Fruit fly (Drosophila melanogaster) whole organism, embryonic: Measurements from ENCODE around the gene CG43321.
A peak's percentile ranks its signal among the peaks of the same experiment; 100 is the strongest.

Experiments
- Abd-B ChIP-seq: fragments of 200-800 bp; sonication (Bioruptor generic); optimal IDR thresholded peaks from 2 replicates; lab custom pipeline; 2018; ENCODE audit warnings: missing biosample characterization, mild to moderate bottlenecking, missing genetic modification characterization, moderate library complexity
- Adf1 ChIP-seq: fragments of 200-800 bp; sonication (Bioruptor generic); IDR thresholded peaks from 2 replicates; pipeline ENCODE4 v1.3.6; 2022; ENCODE audit warnings: missing biosample characterization, missing genetic modification characterization
- B-H1 ChIP-seq: fragments of 200-800 bp; sonication (Bioruptor generic); IDR thresholded peaks from 3 replicates; pipeline ENCODE4 v1.3.6; 2022; ENCODE audit warnings: missing biosample characterization, missing genetic modification characterization
- Bgb ChIP-seq: fragments of 200-800 bp; sonication (Bioruptor generic); IDR thresholded peaks from 2 replicates; pipeline ENCODE4 v1.3.6; 2022; ENCODE audit warnings: missing biosample characterization, missing genetic modification characterization; ENCODE audit not compliant: partially characterized antibody
- CG10462 ChIP-seq: fragments of 200-800 bp; sonication (Bioruptor generic); optimal IDR thresholded peaks from 2 replicates; lab custom pipeline; 2016; ENCODE audit warnings: missing biosample characterization, missing genetic modification characterization
- CG12155 ChIP-seq: fragments of 200-800 bp; sonication (Bioruptor generic); optimal IDR thresholded peaks from 3 replicates; lab custom pipeline; 2016; ENCODE audit warnings: missing biosample characterization, missing genetic modification characterization
- CG12299 ChIP-seq: fragments of 200-800 bp; sonication (Bioruptor generic); optimal IDR thresholded peaks from 2 replicates; lab custom pipeline; 2018; ENCODE audit warnings: missing biosample characterization, mild to moderate bottlenecking, missing genetic modification characterization
- CG14667 ChIP-seq: fragments of 200-800 bp; sonication (Bioruptor generic); IDR thresholded peaks from 2 replicates; pipeline ENCODE4 v1.3.6; 2022; ENCODE audit warnings: missing biosample characterization, missing genetic modification characterization
- CG17186 ChIP-seq: fragments of 200-800 bp; sonication (Bioruptor generic); optimal IDR thresholded peaks from 3 replicates; lab custom pipeline; 2017; ENCODE audit warnings: missing biosample characterization, missing genetic modification reagents, missing genetic modification characterization
- CG17328 ChIP-seq: fragments of 200-800 bp; sonication (Bioruptor generic); IDR thresholded peaks from 2 replicates; pipeline ENCODE4 v1.3.6; 2022; ENCODE audit warnings: missing biosample characterization, missing genetic modification characterization
- CG17361 ChIP-seq: fragments of 200-800 bp; sonication (Bioruptor generic); IDR thresholded peaks from 3 replicates; pipeline ENCODE4 v1.3.6; 2022; ENCODE audit warnings: missing biosample characterization, missing genetic modification characterization
- CG18476 ChIP-seq: fragments of 200-800 bp; sonication (Bioruptor generic); optimal IDR thresholded peaks from 2 replicates; lab custom pipeline; 2016; ENCODE audit warnings: missing biosample characterization, mild to moderate bottlenecking, missing genetic modification characterization
- CG31224 ChIP-seq: fragments of 200-800 bp; sonication (Bioruptor generic); IDR thresholded peaks from 2 replicates; pipeline ENCODE4 v1.3.6; 2022; ENCODE audit warnings: missing biosample characterization, missing genetic modification characterization
- CG34376 ChIP-seq: fragments of 200-800 bp; sonication (Bioruptor generic); optimal IDR thresholded peaks from 2 replicates; lab custom pipeline; 2018; ENCODE audit warnings: missing biosample characterization, mild to moderate bottlenecking, missing genetic modification characterization
- CG4404 ChIP-seq: fragments of 200-800 bp; sonication (Bioruptor generic); IDR thresholded peaks from 2 replicates; pipeline ENCODE4 v1.3.6; 2022; ENCODE audit warnings: missing biosample characterization, missing genetic modification characterization
- CG7963 ChIP-seq: fragments of 200-800 bp; sonication (Bioruptor generic); IDR thresholded peaks from 3 replicates; pipeline ENCODE4 v1.3.6; 2022; ENCODE audit warnings: missing biosample characterization, missing genetic modification characterization; ENCODE audit not compliant: partially characterized antibody
- Dek ChIP-seq: fragments of 200-800 bp; sonication (Bioruptor generic); optimal IDR thresholded peaks from 3 replicates; lab custom pipeline; 2019; ENCODE audit warnings: missing biosample characterization, mild to moderate bottlenecking, missing genetic modification characterization, moderate library complexity
- Dip3 ChIP-seq: fragments of 200-800 bp; sonication (Bioruptor generic); optimal IDR thresholded peaks from 3 replicates; lab custom pipeline; 2016; ENCODE audit warnings: missing biosample characterization, missing genetic modification characterization
- Ets65A ChIP-seq: fragments of 200-800 bp; sonication (Bioruptor generic); peaks from one replicate; lab custom pipeline; 2016; ENCODE audit warnings: missing biosample characterization, missing genetic modification characterization
- Fer2 ChIP-seq: fragments of 200-800 bp; sonication (Bioruptor generic); optimal IDR thresholded peaks from 2 replicates; lab custom pipeline; 2018; ENCODE audit warnings: missing biosample characterization, mild to moderate bottlenecking, missing genetic modification characterization, moderate library complexity
- Hey ChIP-seq: fragments of 200-800 bp; sonication (Bioruptor generic); optimal IDR thresholded peaks from 3 replicates; lab custom pipeline; 2018; ENCODE audit warnings: missing biosample characterization, mild to moderate bottlenecking, missing genetic modification characterization
- Hr39 ChIP-seq: fragments of >200 bp; optimal IDR thresholded peaks from 2 replicates; lab custom pipeline; 2017
- Lpt ChIP-seq: fragments of >200 bp; optimal IDR thresholded peaks from 2 replicates; lab custom pipeline; 2018; ENCODE audit warnings: missing biosample characterization, missing genetic modification characterization
- Mad ChIP-seq: fragments of 200-800 bp; sonication (Bioruptor generic); optimal IDR thresholded peaks from 2 replicates; lab custom pipeline; 2016; ENCODE audit warnings: missing biosample characterization, missing genetic modification characterization
- Ptx1 ChIP-seq: fragments of 200-800 bp; sonication (Bioruptor generic); IDR thresholded peaks from 2 replicates; pipeline ENCODE4 v1.3.6; 2022; ENCODE audit warnings: missing biosample characterization, missing genetic modification characterization
- Ravus ChIP-seq: fragments of 200-800 bp; sonication (Bioruptor generic); IDR thresholded peaks from 2 replicates; pipeline ENCODE4 v1.3.6; 2022; ENCODE audit warnings: missing biosample characterization, missing genetic modification characterization
- Stat92E ChIP-seq, 3 experiments: fragments of >200 bp in 2 of 3; fragments of 200-800 bp in 1 of 3; sonication (Bioruptor generic) in 1 of 3; optimal IDR thresholded peaks; 2 replicates each; lab custom pipeline; 2017 to 2019; ENCODE audit warnings: missing biosample characterization in 3 of 3, missing genetic modification characterization in 3 of 3, mild to moderate bottlenecking in 1 of 3, moderate library complexity in 1 of 3
- bigmax ChIP-seq: fragments of 200-800 bp; sonication (Bioruptor generic); optimal IDR thresholded peaks from 2 replicates; lab custom pipeline; 2018; ENCODE audit warnings: missing biosample characterization, mild to moderate bottlenecking, missing genetic modification characterization
- caup ChIP-seq: fragments of 200-800 bp; sonication (Bioruptor generic); optimal IDR thresholded peaks from 3 replicates; lab custom pipeline; 2017; ENCODE audit warnings: missing biosample characterization, mild to moderate bottlenecking, missing genetic modification characterization, moderate library complexity; ENCODE audit not compliant: severe bottlenecking
- chinmo ChIP-seq: fragments of 200-800 bp; sonication (Bioruptor generic); IDR thresholded peaks from 4 replicates; pipeline ENCODE4 v1.3.6; 2022; ENCODE audit warnings: missing biosample characterization, missing genetic modification characterization; ENCODE audit not compliant: partially characterized antibody
- eve ChIP-seq, 2 experiments: fragments of >200 bp; optimal IDR thresholded peaks; 2 replicates each; lab custom pipeline; 2017; ENCODE audit warnings: missing biosample characterization in 2 of 2, missing genetic modification characterization in 2 of 2
- exex ChIP-seq: fragments of 200-800 bp; sonication (Bioruptor generic); optimal IDR thresholded peaks from 4 replicates; lab custom pipeline; 2018; ENCODE audit warnings: missing biosample characterization, mild to moderate bottlenecking, missing genetic modification characterization, moderate library complexity
- gem ChIP-seq: fragments of 200-800 bp; sonication (Bioruptor generic); optimal IDR thresholded peaks from 2 replicates; lab custom pipeline; 2019; ENCODE audit warnings: missing biosample characterization, mild to moderate bottlenecking, missing genetic modification characterization, moderate library complexity
- gfzf ChIP-seq: fragments of 200-800 bp; sonication (Bioruptor generic); optimal IDR thresholded peaks from 2 replicates; lab custom pipeline; 2016; ENCODE audit warnings: missing biosample characterization, mild to moderate bottlenecking, missing genetic modification characterization, moderate library complexity
- ham ChIP-seq: fragments of 200-800 bp; sonication (Bioruptor generic); IDR thresholded peaks from 2 replicates; pipeline ENCODE4 v1.3.6; 2022; ENCODE audit warnings: missing biosample characterization, missing genetic modification characterization
- kah ChIP-seq: fragments of 200-800 bp; sonication (Bioruptor generic); optimal IDR thresholded peaks from 2 replicates; lab custom pipeline; 2018; ENCODE audit warnings: missing biosample characterization, mild to moderate bottlenecking, missing genetic modification characterization
- lab ChIP-seq: fragments of 200-800 bp; sonication (Bioruptor generic); optimal IDR thresholded peaks from 3 replicates; lab custom pipeline; 2017; ENCODE audit warnings: missing biosample characterization, missing genetic modification characterization, mild to moderate bottlenecking, moderate library complexity, missing genetic modification reagents
- lov ChIP-seq, 2 experiments: fragments of 200-800 bp in 1 of 2; fragments of >200 bp in 1 of 2; sonication (Bioruptor generic) in 1 of 2; IDR thresholded peaks in 1 of 2; optimal IDR thresholded peaks in 1 of 2; 2 replicates in 1 of 2; 3 replicates in 1 of 2; pipeline versions ENCODE4 v1.3.6 to Lab custom; 2017 to 2022; ENCODE audit warnings: missing biosample characterization in 1 of 2, missing genetic modification characterization in 1 of 2
- onecut ChIP-seq: fragments of 200-800 bp; sonication (Bioruptor generic); IDR thresholded peaks from 2 replicates; pipeline ENCODE4 v1.3.6; 2022; ENCODE audit warnings: missing biosample characterization, missing genetic modification characterization
- otp ChIP-seq: fragments of 200-800 bp; sonication (Bioruptor generic); IDR thresholded peaks from 3 replicates; pipeline ENCODE4, ENCODE4 v1.3.6; 2022; ENCODE audit warnings: missing biosample characterization, missing genetic modification characterization
- pho ChIP-seq: fragments of 200-800 bp; sonication (Bioruptor generic); optimal IDR thresholded peaks from 2 replicates; lab custom pipeline; 2016; ENCODE audit warnings: missing biosample characterization, missing genetic modification characterization
- ranshi ChIP-seq: fragments of 200-800 bp; sonication (Bioruptor generic); IDR thresholded peaks from 2 replicates; pipeline ENCODE4 v1.3.6; 2022; ENCODE audit warnings: missing biosample characterization, missing genetic modification characterization
- slou ChIP-seq: fragments of 200-800 bp; sonication (Bioruptor generic); optimal IDR thresholded peaks from 3 replicates; lab custom pipeline; 2016; ENCODE audit warnings: missing biosample characterization, missing genetic modification characterization
- sna ChIP-seq: fragments of 200-800 bp; sonication (Bioruptor generic); IDR thresholded peaks from 2 replicates; pipeline ENCODE4 v1.3.6; 2022; ENCODE audit warnings: missing biosample characterization, missing genetic modification characterization; ENCODE audit not compliant: partially characterized antibody
- sob ChIP-seq: fragments of 200-800 bp; sonication (Bioruptor generic); IDR thresholded peaks from 2 replicates; pipeline ENCODE4 v1.3.6; 2022; ENCODE audit warnings: missing biosample characterization, missing genetic modification characterization
- stwl ChIP-seq: fragments of 200-800 bp; sonication (Bioruptor generic); optimal IDR thresholded peaks from 3 replicates; lab custom pipeline; 2018; ENCODE audit warnings: missing biosample characterization, mild to moderate bottlenecking, missing genetic modification characterization, moderate library complexity
- toy ChIP-seq: fragments of 200-800 bp; sonication (Bioruptor generic); IDR thresholded peaks from 2 replicates; pipeline ENCODE4 v1.3.6; 2022; ENCODE audit warnings: missing biosample characterization, missing genetic modification characterization
- zf30C ChIP-seq: fragments of 200-800 bp; sonication (Bioruptor generic); optimal IDR thresholded peaks from 3 replicates; lab custom pipeline; 2018; ENCODE audit warnings: missing biosample characterization, mild to moderate bottlenecking, missing genetic modification characterization

The CG43321 gene

DNA sequence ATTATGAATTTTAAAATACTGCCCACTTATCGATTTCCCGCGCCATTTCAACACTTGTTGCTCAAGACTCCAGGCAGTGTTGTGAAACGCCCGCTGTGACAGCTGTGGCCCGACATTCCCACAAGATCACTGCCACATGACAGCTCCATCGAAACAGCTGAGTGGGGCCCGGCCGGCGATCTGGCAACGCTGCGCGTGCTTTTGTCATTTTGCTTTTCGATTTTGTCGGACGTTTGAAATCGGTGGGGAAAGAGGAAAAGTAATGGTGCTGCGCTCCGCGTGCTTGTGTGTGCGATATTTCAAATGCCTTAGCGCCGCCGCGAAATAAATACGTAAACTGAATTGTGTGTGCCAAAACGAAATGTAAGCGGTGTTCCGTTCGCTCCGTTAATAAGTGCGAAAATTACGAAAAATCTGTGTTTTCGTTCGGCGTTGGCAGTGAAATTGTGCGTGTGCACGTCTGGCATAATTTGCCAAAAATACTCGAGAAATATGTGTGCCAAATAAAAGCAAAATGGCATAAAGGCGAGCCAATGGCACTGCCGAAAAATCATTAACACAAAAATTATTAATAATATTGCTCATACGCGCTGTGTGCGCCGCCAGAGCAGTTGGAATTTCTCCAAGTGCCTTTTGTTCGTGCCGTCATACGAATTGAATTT lies 30.2 kb downstream of the CG43321 start (continued):
- TF ChIP-seq Hey (tag; lab: Kevin White, UChicago) (peak; percentile 8), Hr39 (lab: Kevin White, UChicago) (no peak), ranshi (peak; percentile 49), CG18476 (GFP tag; lab: Kevin White, UChicago) (peak; percentile 15), caup (GFP tag; lab: Kevin White, UChicago) (peak; percentile 67), otp (GFP tag; lab: Robert Waterston, UW) (peak; percentile 4; the same call in 1 of the 3 replicates), Adf1 (GFP tag; lab: Robert Waterston, UW) (peak; percentile 66), Stat92E (GFP tag; optimal IDR thresholded peaks at IDR 0.05; lab: Kevin White, UChicago) (peak in 1 of 3 experiments; percentile 33), sob (peak; percentile 64), Abd-B (no peak), B-H1 (GFP tag; lab: Robert Waterston, UW) (peak; percentile 34; the same call in 2 of the 3 replicates), kah (GFP tag; lab: Kevin White, UChicago) (peak; percentile 92), CG4404 (no peak), Bgb (GFP tag; lab: Robert Waterston, UW) (peak; percentile 82), CG12155 (GFP tag; lab: Kevin White, UChicago) (peak; percentile 0), onecut (peak; percentile 79), stwl (peak; percentile 86), sna (peak; percentile 66; the same call in 1 of the 2 replicates), CG31224 (GFP tag; lab: Robert Waterston, UW) (0 out of 2 replicates have a peak, but pooled peaks have one; percentile 15), CG14667 (GFP tag; lab: Robert Waterston, UW) (no peak), Mad (peak; percentile 59), CG12299 (peak; percentile 35), Ravus (no peak; the same call in 1 of the 2 replicates), pho (GFP tag; lab: Kevin White, UChicago) (peak; percentile 40), bigmax (GFP tag; lab: Kevin White, UChicago) (peak; percentile 42), lab (GFP tag; lab: Kevin White, UChicago) (peak; percentile 83), Ets65A (GFP tag; lab: Kevin White, UChicago) (peak; percentile 68), CG17186 (GFP tag; lab: Kevin White, UChicago) (peak; percentile 83), CG10462 (no peak), Dek (peak; percentile 23), slou (GFP tag; lab: Kevin White, UChicago) (peak; percentile 3), zf30C (GFP tag; lab: Kevin White, UChicago) (peak; percentile 9), ham (GFP tag; lab: Robert Waterston, UW) (no peak), toy (GFP tag; lab: Robert Waterston, UW) (no peak), exex (peak; percentile 12), gem (tag; lab: Kevin White, UChicago) (peak; percentile 58), CG34376 (GFP tag; lab: Kevin White, UChicago) (peak; percentile 74), CG17328 (peak; percentile 64), lov (optimal IDR thresholded peaks at IDR 0.05; lab: Kevin White, UChicago) (no peak), lov (GFP tag; IDR thresholded peaks at IDR 0.05; lab: Robert Waterston, UW) (0 out of 3 replicates have a peak, but pooled peaks have one; percentile 59), CG17361 (peak; percentile 45; the same call in 2 of the 3 replicates), chinmo (peak; percentile 92; the same call in 2 of the 4 replicates), eve (GFP tag; optimal IDR thresholded peaks at IDR 0.05; lab: Kevin White, UChicago) (peak in 1 of 2 experiments; percentile 83), Dip3 (no peak), Lpt (GFP tag; lab: Kevin White, UChicago) (no peak), Ptx1 (peak; percentile 68), CG7963 (GFP tag; lab: Robert Waterston, UW) (peak; percentile 37; the same call in 1 of the 3 replicates), gfzf (GFP tag; lab: Kevin White, UChicago) (peak; percentile 27), Fer2 (tag; lab: Kevin White, UChicago) (no peak)
